Worm (Caenorhabditis elegans) whole organism, L2 larva: ENCODE results near the gene F11A10.5.

Experiments
- elt-3 ChIP-seq: sonication (generic microtip); optimal IDR thresholded peaks from 2 replicates; lab custom pipeline; 2017; ENCODE audit warnings: missing biosample characterization, missing genetic modification characterization
- gmeb-1 ChIP-seq: fragments of 150-350 bp; optimal IDR thresholded peaks from 2 replicates; lab custom pipeline; 2014; ENCODE audit warnings: missing biosample characterization, missing genetic modification characterization
- nhr-21 ChIP-seq: fragments of 150-350 bp; optimal IDR thresholded peaks from 2 replicates; lab custom pipeline; 2014; ENCODE audit warnings: missing biosample characterization, missing genetic modification characterization
- snpc-4 ChIP-seq: fragments of 150-350 bp; optimal IDR thresholded peaks from 2 replicates; lab custom pipeline; 2014; ENCODE audit warnings: missing biosample characterization, missing genetic modification characterization
- unc-39 ChIP-seq: fragments of 150-350 bp; optimal IDR thresholded peaks from 2 replicates; lab custom pipeline; 2014; ENCODE audit warnings: missing biosample characterization, missing genetic modification characterization
- unc-55 ChIP-seq: fragments of 150-350 bp; sonication (generic microtip); optimal IDR thresholded peaks from 3 replicates; lab custom pipeline; 2014; ENCODE audit warnings: missing biosample characterization, missing genetic modification reagents, missing genetic modification characterization
- unc-62 ChIP-seq: fragments of 150-350 bp; optimal IDR thresholded peaks from 2 replicates; lab custom pipeline; 2014; ENCODE audit warnings: missing biosample characterization, missing genetic modification reagents, missing genetic modification characterization

DNA sequence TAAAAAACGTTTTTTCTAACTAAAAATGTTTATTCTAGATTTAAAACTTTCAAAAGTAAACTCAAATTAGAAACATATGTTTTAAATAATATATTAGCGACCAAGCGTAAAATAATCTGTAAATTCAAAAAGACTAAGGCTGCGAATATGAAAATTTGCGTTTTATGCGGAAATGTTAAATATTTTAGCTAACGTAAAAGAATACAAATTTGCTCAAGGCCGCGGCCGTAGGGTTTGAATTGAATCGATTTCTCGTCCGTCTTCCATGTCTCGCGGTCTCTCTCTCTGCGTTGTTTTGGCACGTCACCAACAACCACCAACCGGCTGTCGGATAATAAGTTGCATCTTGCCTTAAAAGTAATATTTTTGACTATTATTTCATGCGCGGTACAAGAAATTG is at the start of gene F11A10.5:
- TF ChIP-seq snpc-4 (tag; lab: Kevin White, UChicago) (no peak), nhr-21 (no peak), unc-39 (no peak), unc-55 (GFP tag; lab: Kevin White, UChicago) (no peak), gmeb-1 (no peak), unc-62 (no peak), elt-3 (tag; lab: Kevin White, UChicago) (no peak)
